Worm (Caenorhabditis elegans) whole organism, mixed stage, embryonic: ENCODE data around the gene F35G2.1.

Experiments used
- drap-1 ChIP-seq: fragments of 200-800 bp; sonication (Bioruptor generic); optimal IDR thresholded peaks from 3 replicates; lab custom pipeline; 2018; ENCODE audit warnings: mild to moderate bottlenecking, missing genetic modification characterization, missing compliant biosample characterization
- ztf-11 ChIP-seq: fragments of 150-350 bp; optimal IDR thresholded peaks from 2 replicates; lab custom pipeline; 2014; ENCODE audit warnings: missing biosample characterization, missing genetic modification characterization

DNA sequence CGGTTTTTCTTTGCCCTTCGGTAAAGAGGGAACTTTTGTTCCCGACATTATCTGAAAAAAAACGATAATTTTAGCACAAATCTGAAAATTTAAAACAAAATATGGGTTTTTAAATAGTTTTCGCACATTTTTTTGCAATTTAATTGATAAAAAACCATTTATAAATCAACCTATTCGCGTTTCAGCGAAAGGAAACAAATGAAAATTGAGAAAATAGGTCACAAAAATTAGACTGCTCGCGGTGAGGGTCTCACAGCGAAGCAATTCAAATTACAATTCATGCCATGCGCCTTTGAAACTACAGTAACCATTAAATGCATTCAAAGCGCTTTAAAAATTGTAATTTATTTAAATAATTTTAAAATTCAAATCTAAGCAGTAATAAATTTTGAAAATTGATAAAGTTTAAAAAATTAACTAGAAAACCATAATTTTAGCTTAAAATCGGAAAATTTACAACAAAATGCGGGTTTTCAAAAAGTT is 48.8 kb upstream of the F35G2.1 start, which contains the start of gene B0001.7:
- TF ChIP-seq drap-1 (no peak), ztf-11 (tag; lab: Kevin White, UChicago) (no peak)
